Worm (Caenorhabditis elegans) whole organism, mixed stage, embryonic: ENCODE data around the gene npr-36.

Source experiments
- M03D4.4 ChIP-seq: sonication (generic microtip); optimal IDR thresholded peaks from 2 replicates; lab custom pipeline; 2017; ENCODE audit warnings: mild to moderate bottlenecking, missing genetic modification characterization, missing compliant biosample characterization
- bed-3 ChIP-seq: fragments of 200-800 bp; sonication (Bioruptor generic); optimal IDR thresholded peaks from 3 replicates; lab custom pipeline; 2018; ENCODE audit warnings: mild to moderate bottlenecking, missing genetic modification characterization, moderate library complexity, missing compliant biosample characterization
- blmp-1 ChIP-seq: fragments of 150-350 bp; optimal IDR thresholded peaks from 2 replicates; lab custom pipeline; 2014; ENCODE audit warnings: missing biosample characterization, missing genetic modification characterization
- ceh-43 ChIP-seq: fragments of 200-800 bp; sonication (Bioruptor generic); optimal IDR thresholded peaks from 2 replicates; lab custom pipeline; 2018; ENCODE audit warnings: mild to moderate bottlenecking, missing genetic modification characterization, moderate library complexity, missing compliant biosample characterization
- ceh-83 ChIP-seq: fragments of 200-800 bp; sonication (Bioruptor generic); optimal IDR thresholded peaks from 2 replicates; lab custom pipeline; 2018; ENCODE audit warnings: mild to moderate bottlenecking, missing genetic modification characterization, missing compliant biosample characterization
- ces-1 ChIP-seq: fragments of 150-350 bp; optimal IDR thresholded peaks from 2 replicates; lab custom pipeline; 2014; ENCODE audit warnings: missing biosample characterization, missing genetic modification reagents, missing genetic modification characterization
- drap-1 ChIP-seq: fragments of 200-800 bp; sonication (Bioruptor generic); optimal IDR thresholded peaks from 3 replicates; lab custom pipeline; 2018; ENCODE audit warnings: mild to moderate bottlenecking, missing genetic modification characterization, missing compliant biosample characterization
- flh-1 ChIP-seq: fragments of 200-800 bp; sonication (Bioruptor generic); optimal IDR thresholded peaks from 2 replicates; lab custom pipeline; 2018; ENCODE audit warnings: mild to moderate bottlenecking, missing genetic modification characterization, moderate library complexity, missing compliant biosample characterization
- hlh-1 ChIP-seq: fragments of 150-350 bp; optimal IDR thresholded peaks from 2 replicates; lab custom pipeline; 2014; ENCODE audit warnings: missing biosample characterization, missing genetic modification reagents, missing genetic modification characterization
- lin-32 ChIP-seq: fragments of 200-800 bp; sonication (Bioruptor generic); optimal IDR thresholded peaks from 2 replicates; lab custom pipeline; 2018; ENCODE audit warnings: mild to moderate bottlenecking, missing genetic modification characterization, missing compliant biosample characterization
- lsy-2 ChIP-seq: fragments of 150-350 bp; optimal IDR thresholded peaks from 2 replicates; lab custom pipeline; 2014; ENCODE audit warnings: missing biosample characterization, missing genetic modification characterization
- mab-5 ChIP-seq: fragments of 150-350 bp; optimal IDR thresholded peaks from 2 replicates; lab custom pipeline; 2014; ENCODE audit warnings: missing biosample characterization, missing genetic modification characterization
- mep-1 ChIP-seq: fragments of 150-350 bp; optimal IDR thresholded peaks from 2 replicates; lab custom pipeline; 2017; ENCODE audit warnings: missing biosample characterization, missing genetic modification reagents, missing genetic modification characterization, inconsistent platforms
- nhr-12 ChIP-seq: fragments of 150-350 bp; optimal IDR thresholded peaks from 2 replicates; lab custom pipeline; 2014; ENCODE audit warnings: missing biosample characterization, missing genetic modification characterization
- nhr-2 ChIP-seq: fragments of 150-350 bp; optimal IDR thresholded peaks from 2 replicates; lab custom pipeline; 2014; ENCODE audit warnings: missing biosample characterization, missing genetic modification characterization
- nhr-237 ChIP-seq: fragments of 150-350 bp; optimal IDR thresholded peaks from 2 replicates; lab custom pipeline; 2014; ENCODE audit warnings: missing biosample characterization, missing genetic modification characterization
- nhr-28 ChIP-seq: fragments of 150-350 bp; optimal IDR thresholded peaks from 2 replicates; lab custom pipeline; 2014; ENCODE audit warnings: missing biosample characterization, missing genetic modification characterization
- nhr-76 ChIP-seq: sonication (generic microtip); optimal IDR thresholded peaks from 2 replicates; lab custom pipeline; 2017; ENCODE audit warnings: missing biosample characterization, missing genetic modification characterization
- pha-4 ChIP-seq: fragments of 150-350 bp; optimal IDR thresholded peaks from 2 replicates; lab custom pipeline; 2018; ENCODE audit warnings: missing biosample characterization, missing genetic modification reagents, missing genetic modification characterization
- tbx-8 ChIP-seq: fragments of 200-800 bp; sonication (Bioruptor generic); optimal IDR thresholded peaks from 2 replicates; lab custom pipeline; 2018; ENCODE audit warnings: mild to moderate bottlenecking, missing genetic modification characterization, moderate library complexity, missing compliant biosample characterization
- unc-120 ChIP-seq: sonication (generic microtip); optimal IDR thresholded peaks from 2 replicates; lab custom pipeline; 2017; ENCODE audit warnings: missing genetic modification characterization, missing compliant biosample characterization; ENCODE audit not compliant: poor library complexity, severe bottlenecking
- unc-62 ChIP-seq: fragments of 150-350 bp; optimal IDR thresholded peaks from 2 replicates; lab custom pipeline; 2014; ENCODE audit warnings: missing biosample characterization, missing genetic modification reagents, missing genetic modification characterization
- zip-8 ChIP-seq: fragments of 150-350 bp; optimal IDR thresholded peaks from 2 replicates; lab custom pipeline; 2014; ENCODE audit warnings: missing biosample characterization, missing genetic modification characterization
- ztf-11 ChIP-seq: fragments of 150-350 bp; optimal IDR thresholded peaks from 2 replicates; lab custom pipeline; 2014; ENCODE audit warnings: missing biosample characterization, missing genetic modification characterization

Gene npr-36

ce11 chrX:17400425-17400824 is 40.9 kb downstream of the npr-36 start:
- TF ChIP-seq zip-8 (tag; lab: Kevin White, UChicago) (no peak), lsy-2 (no peak)

ce11 chrX:17401264-17401663 is 41.7 kb downstream of the npr-36 start, which contains the start of gene F11C7.6:
Gene F11C7.6, plus strand, starts transcription at chrX:17401564.
- no peak for TF ChIP-seq nhr-237 (tag; lab: Kevin White, UChicago)
- no peak for TF ChIP-seq tbx-8 (GFP tag; lab: Kevin White, UChicago)
- TF ChIP-seq mab-5 = no peak
- no peak for TF ChIP-seq nhr-28 (tag; lab: Kevin White, UChicago)
- TF ChIP-seq zip-8 (tag; lab: Kevin White, UChicago) = no peak

DNA sequence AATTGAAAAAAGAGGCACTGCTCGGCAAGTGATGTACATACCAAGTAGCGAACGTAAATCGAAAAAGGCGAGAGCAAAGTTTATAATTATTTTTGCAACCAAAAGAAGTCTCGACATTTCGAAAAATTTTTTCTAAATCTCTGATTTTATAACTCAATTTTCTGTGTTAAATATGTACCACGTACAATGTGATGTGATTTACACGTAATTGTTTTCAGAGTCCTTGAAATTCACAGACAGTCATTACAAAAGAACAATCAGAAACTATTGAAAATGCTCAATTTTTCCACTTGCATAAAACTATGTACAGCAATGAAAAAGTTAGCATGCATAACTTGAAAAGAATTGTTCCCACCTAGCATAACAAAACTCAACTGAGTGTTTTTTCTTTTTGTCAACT is 43.5 kb downstream of the npr-36 start:
- TF ChIP-seq ztf-11 (tag; lab: Kevin White, UChicago) = no peak

ce11 chrX:17408855-17409254 is 49.3 kb downstream of the npr-36 start:
- TF ChIP-seq nhr-2 (tag; lab: Kevin White, UChicago) = no peak
- no peak for TF ChIP-seq unc-120 (tag; lab: Kevin White, UChicago)
- no peak for TF ChIP-seq ceh-83 (GFP tag; lab: Kevin White, UChicago)
- TF ChIP-seq mep-1 (tag; lab: Kevin White, UChicago) = no peak
- no peak for TF ChIP-seq ces-1 (GFP tag; lab: Kevin White, UChicago)
- no peak for TF ChIP-seq zip-8 (tag; lab: Kevin White, UChicago)
- no peak for TF ChIP-seq ceh-43 (GFP tag; lab: Kevin White, UChicago)
- TF ChIP-seq pha-4 (tag; lab: Kevin White, UChicago) = no peak
- TF ChIP-seq flh-1 = no peak
- no peak for TF ChIP-seq bed-3 (GFP tag; lab: Kevin White, UChicago)
- no peak for TF ChIP-seq hlh-1
- TF ChIP-seq drap-1 = no peak
- TF ChIP-seq unc-62 = no peak
- no peak for TF ChIP-seq ztf-11 (tag; lab: Kevin White, UChicago)
- no peak for TF ChIP-seq lin-32 (GFP tag; lab: Kevin White, UChicago)
- TF ChIP-seq nhr-76 = no peak
- TF ChIP-seq nhr-12 (tag; lab: Kevin White, UChicago) = no peak

DNA sequence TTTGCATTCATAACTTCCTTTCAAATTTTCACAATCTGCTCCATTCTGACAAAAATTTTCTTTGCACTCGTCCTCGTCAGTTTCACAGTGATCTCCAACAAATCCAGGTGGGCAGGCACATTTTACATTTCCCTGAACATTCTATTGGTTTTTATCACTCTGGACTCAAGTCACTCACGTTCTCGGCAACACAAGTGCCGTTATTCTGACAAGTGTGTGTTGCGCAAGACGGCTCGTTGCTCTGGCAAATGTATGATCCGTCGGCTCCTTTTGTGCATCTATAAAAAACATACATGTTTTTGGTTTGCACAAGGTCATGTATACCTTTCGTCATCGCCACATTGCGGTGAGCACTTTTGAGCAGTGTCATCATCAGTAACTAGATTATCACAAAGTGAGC is 53.1 kb downstream of the npr-36 start:
- TF ChIP-seq zip-8 (tag; lab: Kevin White, UChicago) (peak; percentile 42), lsy-2 (no peak), blmp-1 (tag; lab: Kevin White, UChicago) (no peak), ceh-83 (GFP tag; lab: Kevin White, UChicago) (no peak), ces-1 (GFP tag; lab: Kevin White, UChicago) (no peak), M03D4.4 (tag; lab: Kevin White, UChicago) (no peak), unc-62 (no peak)
